Fruit fly (Drosophila melanogaster): ENCODE measurements around the gene APC7.
A peak's percentile ranks its signal among the peaks of the same experiment; 100 is the strongest.

APC7 gene

DNA sequence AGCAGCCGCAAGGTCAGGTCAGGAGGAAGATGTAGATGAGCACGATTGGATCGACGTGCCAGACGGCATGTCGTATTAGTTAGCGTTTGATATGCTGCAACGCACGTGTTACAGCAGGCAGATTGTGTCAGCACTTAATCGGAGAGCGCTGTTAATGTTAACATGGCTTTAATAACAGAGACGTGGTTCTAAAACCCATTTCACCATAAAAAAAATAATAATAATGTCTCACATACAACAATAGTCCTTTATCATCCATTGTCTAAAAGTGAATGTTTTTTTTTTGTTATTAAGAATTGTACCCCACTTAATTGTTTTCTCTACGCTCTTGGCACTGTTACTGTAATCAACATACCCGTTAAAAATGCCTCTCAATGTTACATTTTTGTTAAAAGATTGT is 2.3 kb downstream of the APC7 start (continued):
- TF ChIP-seq chif (GFP tag; optimal IDR thresholded peaks at IDR 0.05) (peak in 1 of 2 experiments; percentile 39), CG8765 (GFP tag; IDR thresholded peaks at IDR 0.05) (peak; percentile 96), D19B (GFP tag; optimal IDR thresholded peaks at IDR 0.05) (peak; percentile 85), CG13775 (GFP tag; optimal IDR thresholded peaks at IDR 0.05) (peak; percentile 66), zen (tag; optimal IDR thresholded peaks at IDR 0.05) (peak; percentile 79), CG30020 (tag; optimal IDR thresholded peaks at IDR 0.05) (no peak), mam (GFP tag; optimal IDR thresholded peaks at IDR 0.05) (peak; percentile 94), disco-r (GFP tag; optimal IDR thresholded peaks at IDR 0.05) (no peak), Dip3 (GFP tag; optimal IDR thresholded peaks at IDR 0.05) (peak; percentile 95), CG2116 (GFP tag; optimal IDR thresholded peaks at IDR 0.05) (no peak), CG7372 (GFP tag; IDR thresholded peaks at IDR 0.05) (peak; percentile 98), croc (GFP tag; conservative IDR thresholded peaks at IDR 0.05) (peak; percentile 65), CG6254 (GFP tag; optimal IDR thresholded peaks at IDR 0.05) (peak; percentile 63), CG6765 (GFP tag; optimal IDR thresholded peaks at IDR 0.05) (peak; percentile 7), Ptx1 (GFP tag; IDR thresholded peaks at IDR 0.05) (peak; percentile 99), sim (GFP tag; IDR thresholded peaks at IDR 0.05) (peak; percentile 91), fru (optimal IDR thresholded peaks at IDR 0.05) (no peak), Fer3 (tag; optimal IDR thresholded peaks at IDR 0.05) (peak; percentile 95), CG7987 (GFP tag; optimal IDR thresholded peaks at IDR 0.05) (peak; percentile 85), CG11695 (GFP tag; IDR thresholded peaks at IDR 0.05) (peak; percentile 95), CG11398 (GFP tag; optimal IDR thresholded peaks at IDR 0.05) (peak; percentile 69), Trl (optimal IDR thresholded peaks at IDR 0.05) (peak in 1 of 2 experiments; percentile 1), Trl (GFP tag; optimal IDR thresholded peaks at IDR 0.05) (peak; percentile 93), CG10959 (GFP tag; IDR thresholded peaks at IDR 0.05) (peak; percentile 75), CG1602 (GFP tag; optimal IDR thresholded peaks at IDR 0.05) (no peak), CG34224 (GFP tag; IDR thresholded peaks at IDR 0.05; ENCODE audit: partially characterized antibody) (no peak), Ets65A (GFP tag) (peak; percentile 95), sqz (GFP tag; optimal IDR thresholded peaks at IDR 0.05) (peak; percentile 7), tin (GFP tag; optimal IDR thresholded peaks at IDR 0.05) (peak; percentile 75), Sin3A (optimal IDR thresholded peaks at IDR 0.05) (no peak), CG16815 (GFP tag; optimal IDR thresholded peaks at IDR 0.05) (no peak), CG12744 (GFP tag; optimal IDR thresholded peaks at IDR 0.05) (peak; percentile 90), CG1603 (tag; optimal IDR thresholded peaks at IDR 0.05) (peak; percentile 59), Antp (GFP tag; optimal IDR thresholded peaks at IDR 0.05) (peak; percentile 91), CG3163 (GFP tag; optimal IDR thresholded peaks at IDR 0.05) (peak; percentile 26), CG13123 (GFP tag; optimal IDR thresholded peaks at IDR 0.05) (no peak), CG14050 (GFP tag; IDR thresholded peaks at IDR 0.05) (no peak), tna (GFP tag; IDR thresholded peaks at IDR 0.05; ENCODE audit: partially characterized antibody) (no peak), Lhr (GFP tag; optimal IDR thresholded peaks at IDR 0.05) (peak; percentile 18), Dref (GFP tag; IDR thresholded peaks at IDR 0.05) (peak; percentile 47), crol (GFP tag; IDR thresholded peaks at IDR 0.05) (no peak), zfh2 (GFP tag; optimal IDR thresholded peaks at IDR 0.05) (no peak), bbx (GFP tag; IDR thresholded peaks at IDR 0.05; ENCODE audit: partially characterized antibody) (peak; percentile 51; the same call in 1 of the 2 replicates), CG8478 (optimal IDR thresholded peaks at IDR 0.05) (no peak), CHES-1-like (GFP tag; optimal IDR thresholded peaks at IDR 0.05) (no peak), lmd (GFP tag; IDR thresholded peaks at IDR 0.05) (peak; percentile 52; the same call in 1 of the 2 replicates), HLH54F (GFP tag; optimal IDR thresholded peaks at IDR 0.05) (peak; percentile 85), zen2 (GFP tag; IDR thresholded peaks at IDR 0.05; ENCODE audit: partially characterized antibody) (no peak), otp (GFP tag; IDR thresholded peaks at IDR 0.05) (peak; percentile 96), hbn (GFP tag; IDR thresholded peaks at IDR 0.05; ENCODE audit: partially characterized antibody) (no peak), vvl (GFP tag; IDR thresholded peaks at IDR 0.05) (peak; percentile 99), chn (GFP tag; optimal IDR thresholded peaks at IDR 0.05) (no peak), Drgx (GFP tag; IDR thresholded peaks at IDR 0.05) (peak; percentile 98), cad (GFP tag; optimal IDR thresholded peaks at IDR 0.05) (no peak)

Measured in whole organism, embryonic.